Worm (Caenorhabditis elegans) whole organism, L3 larva: ENCODE data around the gene Y44A6B.3.

Source experiments
- aly-2 ChIP-seq: fragments of 150-350 bp; optimal IDR thresholded peaks from 2 replicates; lab custom pipeline; 2014; ENCODE audit warnings: missing biosample characterization, missing genetic modification characterization
- ceh-16 ChIP-seq: sonication (generic microtip); optimal IDR thresholded peaks from 2 replicates; lab custom pipeline; 2017; ENCODE audit warnings: missing biosample characterization, missing genetic modification characterization
- ceh-28 ChIP-seq: fragments of 150-350 bp; optimal IDR thresholded peaks from 2 replicates; lab custom pipeline; 2014; ENCODE audit warnings: missing biosample characterization, missing genetic modification reagents, missing genetic modification characterization
- ceh-82 ChIP-seq: fragments of 150-350 bp; optimal IDR thresholded peaks from 2 replicates; lab custom pipeline; 2014; ENCODE audit warnings: missing biosample characterization, missing genetic modification characterization
- ceh-9 ChIP-seq: sonication (generic microtip); optimal IDR thresholded peaks from 2 replicates; lab custom pipeline; 2018; ENCODE audit warnings: missing biosample characterization, missing genetic modification characterization
- egl-27 ChIP-seq: sonication (generic microtip); optimal IDR thresholded peaks from 4 replicates; lab custom pipeline; 2017; ENCODE audit warnings: missing biosample characterization, missing genetic modification reagents, missing genetic modification characterization
- egl-5 ChIP-seq: fragments of 150-350 bp; optimal IDR thresholded peaks from 2 replicates; lab custom pipeline; 2017; ENCODE audit warnings: missing biosample characterization, missing genetic modification reagents, missing genetic modification characterization, inconsistent platforms
- elt-1 ChIP-seq: fragments of 150-350 bp; optimal IDR thresholded peaks from 2 replicates; lab custom pipeline; 2014; ENCODE audit warnings: missing biosample characterization, missing genetic modification characterization
- elt-3 ChIP-seq, 3 experiments: fragments of 150-350 bp in 1 of 3; sonication (generic microtip) in 2 of 3; optimal IDR thresholded peaks; 2 replicates in 2 of 3; 4 replicates in 1 of 3; lab custom pipeline; 2014 to 2017; ENCODE audit warnings: missing biosample characterization in 3 of 3, missing genetic modification characterization in 3 of 3
- fkh-10 ChIP-seq: sonication (generic microtip); optimal IDR thresholded peaks from 2 replicates; lab custom pipeline; 2017; ENCODE audit warnings: missing biosample characterization, missing genetic modification reagents, missing genetic modification characterization
- fkh-2 ChIP-seq: fragments of 150-350 bp; optimal IDR thresholded peaks from 2 replicates; lab custom pipeline; 2014; ENCODE audit warnings: missing biosample characterization, missing genetic modification reagents, missing genetic modification characterization
- fos-1 ChIP-seq: fragments of 150-350 bp; optimal IDR thresholded peaks from 2 replicates; lab custom pipeline; 2014; ENCODE audit warnings: missing biosample characterization, missing genetic modification characterization
- jun-1 ChIP-seq: fragments of 150-350 bp; optimal IDR thresholded peaks from 2 replicates; lab custom pipeline; 2014; ENCODE audit warnings: missing biosample characterization, missing genetic modification reagents, missing genetic modification characterization
- lin-15B ChIP-seq: fragments of 150-350 bp; optimal IDR thresholded peaks from 2 replicates; lab custom pipeline; 2014; ENCODE audit warnings: missing biosample characterization, missing genetic modification characterization
- lin-39 ChIP-seq: fragments of 150-350 bp; optimal IDR thresholded peaks from 2 replicates; lab custom pipeline; 2018; ENCODE audit warnings: missing biosample characterization, missing genetic modification reagents, missing genetic modification characterization
- lsy-12 ChIP-seq: sonication (generic microtip); optimal IDR thresholded peaks from 2 replicates; lab custom pipeline; 2016; ENCODE audit warnings: mild to moderate bottlenecking, missing genetic modification characterization, missing compliant biosample characterization
- mdl-1 ChIP-seq: fragments of 150-350 bp; optimal IDR thresholded peaks from 2 replicates; lab custom pipeline; 2014; ENCODE audit warnings: missing biosample characterization, missing genetic modification characterization
- nfya-1 ChIP-seq: sonication (generic microtip); optimal IDR thresholded peaks from 2 replicates; lab custom pipeline; 2017; ENCODE audit warnings: missing genetic modification characterization, mild to moderate bottlenecking, missing compliant biosample characterization, antibody characterized with exemption, moderate library complexity; ENCODE audit not compliant: insufficient read depth
- nhr-11 ChIP-seq: fragments of 150-350 bp; optimal IDR thresholded peaks from 2 replicates; lab custom pipeline; 2014; ENCODE audit warnings: missing biosample characterization, missing genetic modification characterization
- nhr-12 ChIP-seq: fragments of 150-350 bp; optimal IDR thresholded peaks from 2 replicates; lab custom pipeline; 2014; ENCODE audit warnings: missing biosample characterization, missing genetic modification characterization
- nhr-237 ChIP-seq: fragments of 150-350 bp; optimal IDR thresholded peaks from 2 replicates; lab custom pipeline; 2014; ENCODE audit warnings: missing biosample characterization, missing genetic modification characterization
- nhr-25 ChIP-seq: sonication (generic microtip); optimal IDR thresholded peaks from 2 replicates; lab custom pipeline; 2017; ENCODE audit warnings: missing biosample characterization, missing genetic modification characterization
- nhr-28 ChIP-seq: fragments of 150-350 bp; optimal IDR thresholded peaks from 2 replicates; lab custom pipeline; 2014; ENCODE audit warnings: missing biosample characterization, missing genetic modification characterization
- nhr-67 ChIP-seq: fragments of 150-350 bp; optimal IDR thresholded peaks from 2 replicates; lab custom pipeline; 2014; ENCODE audit warnings: missing biosample characterization, missing genetic modification characterization
- nhr-76 ChIP-seq: fragments of 150-350 bp; sonication (generic microtip); optimal IDR thresholded peaks from 5 replicates; lab custom pipeline; 2014; ENCODE audit warnings: missing biosample characterization, missing genetic modification characterization
- pha-4 ChIP-seq: fragments of 150-350 bp; optimal IDR thresholded peaks from 2 replicates; lab custom pipeline; 2014; ENCODE audit warnings: missing biosample characterization, missing genetic modification reagents, missing genetic modification characterization
- pqm-1 ChIP-seq: fragments of 150-350 bp; optimal IDR thresholded peaks from 2 replicates; lab custom pipeline; 2017; ENCODE audit warnings: missing biosample characterization, missing genetic modification characterization, inconsistent platforms
- sea-2 ChIP-seq: fragments of 150-350 bp; sonication (generic microtip); optimal IDR thresholded peaks from 4 replicates; lab custom pipeline; 2014; ENCODE audit warnings: missing biosample characterization, missing genetic modification reagents, missing genetic modification characterization
- skn-1 ChIP-seq: fragments of 150-350 bp; optimal IDR thresholded peaks from 2 replicates; lab custom pipeline; 2014; ENCODE audit warnings: missing biosample characterization, missing genetic modification characterization
- snpc-4 ChIP-seq: fragments of 150-350 bp; optimal IDR thresholded peaks from 2 replicates; lab custom pipeline; 2014; ENCODE audit warnings: missing biosample characterization, missing genetic modification characterization
- tbx-2 ChIP-seq: sonication (generic microtip); optimal IDR thresholded peaks from 2 replicates; lab custom pipeline; 2016; ENCODE audit warnings: mild to moderate bottlenecking, missing genetic modification characterization, missing compliant biosample characterization
- unc-39 ChIP-seq: sonication (generic microtip); optimal IDR thresholded peaks from 4 replicates; lab custom pipeline; 2017; ENCODE audit warnings: missing biosample characterization, missing genetic modification characterization
- zag-1 ChIP-seq: fragments of 150-350 bp; optimal IDR thresholded peaks from 2 replicates; lab custom pipeline; 2014; ENCODE audit warnings: missing biosample characterization, missing genetic modification characterization
- ztf-11 ChIP-seq: fragments of 150-350 bp; optimal IDR thresholded peaks from 2 replicates; lab custom pipeline; 2014; ENCODE audit warnings: missing biosample characterization, missing genetic modification characterization
- ztf-4 ChIP-seq: fragments of 150-350 bp; optimal IDR thresholded peaks from 2 replicates; lab custom pipeline; 2014; ENCODE audit warnings: missing biosample characterization, missing genetic modification characterization

The Y44A6B.3 gene

DNA sequence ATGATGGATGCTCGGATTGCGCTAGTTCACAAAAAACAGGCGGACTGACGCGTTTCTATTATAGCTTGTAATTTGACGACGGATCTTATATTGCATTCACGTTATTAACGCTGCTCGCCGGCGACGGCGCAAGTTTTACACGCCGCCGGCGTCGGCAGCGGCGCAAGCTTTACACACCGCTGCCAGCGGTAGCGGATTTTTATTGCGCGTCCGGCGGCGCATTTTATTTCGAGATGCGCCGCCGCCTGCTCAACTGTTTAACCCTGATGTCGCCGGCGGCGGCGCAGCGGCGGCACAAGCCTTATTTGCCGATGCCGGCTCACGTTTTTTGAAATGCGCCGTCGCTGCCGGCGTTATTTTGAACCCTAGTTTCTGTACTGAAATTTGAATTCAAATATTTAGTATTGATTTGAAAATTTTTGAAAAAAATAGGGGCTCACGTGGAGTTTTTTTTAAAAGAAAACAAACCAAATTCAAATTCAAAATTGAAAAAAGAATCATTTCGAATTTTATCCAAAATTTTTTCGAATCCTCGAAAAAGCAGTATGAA is 33.6 kb downstream of the Y44A6B.3 start, which contains the start of gene ttr-57:
Gene ttr-57, plus strand, starts transcription at position 500 of the 550 bp plus-strand sequence.
- no peak for TF ChIP-seq lin-39
- TF ChIP-seq lin-15B (tag; lab: Kevin White, UChicago), result no peak
- TF ChIP-seq fkh-2 (tag; lab: Kevin White, UChicago), result no peak
- TF ChIP-seq unc-39 (tag; lab: Kevin White, UChicago), result no peak
- TF ChIP-seq nhr-237, result no peak
- TF ChIP-seq tbx-2 (tag; lab: Kevin White, UChicago), result no peak
- TF ChIP-seq egl-27 (tag; lab: Kevin White, UChicago), result no peak
- no peak for TF ChIP-seq ceh-82 (tag; lab: Kevin White, UChicago)
- no peak for TF ChIP-seq ztf-4 (tag; lab: Kevin White, UChicago)
- no peak for TF ChIP-seq ceh-9 (tag; lab: Kevin White, UChicago)
- no peak for TF ChIP-seq jun-1 (tag; lab: Kevin White, UChicago)
- no peak for TF ChIP-seq nhr-12 (tag; lab: Kevin White, UChicago)

DNA sequence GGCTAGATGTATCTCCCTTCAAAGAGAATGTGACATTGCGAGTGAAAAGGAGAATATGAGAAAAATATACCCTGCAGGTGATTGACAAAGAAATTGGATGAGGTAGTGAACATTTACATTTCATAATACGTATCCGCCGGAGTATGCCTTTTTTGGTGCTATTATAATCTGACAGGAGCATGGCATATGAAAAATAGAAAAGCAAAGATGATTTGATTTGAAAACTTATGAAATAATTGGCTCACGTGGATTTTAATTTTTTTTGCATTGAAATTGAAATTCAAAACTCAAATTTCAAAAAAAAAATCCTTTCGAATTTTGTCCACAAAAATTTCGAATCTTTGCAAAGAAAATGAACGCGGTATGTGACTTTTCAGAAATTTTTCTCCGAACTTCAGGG is 35.2 kb downstream of the Y44A6B.3 start, which contains the start of gene ttr-11:
Gene ttr-11, plus strand, starts transcription at position 301 of the 400 bp plus-strand sequence.
- no peak for TF ChIP-seq nhr-67 (tag; lab: Kevin White, UChicago)
- no peak for TF ChIP-seq nhr-11 (tag; lab: Kevin White, UChicago)
- no peak for TF ChIP-seq skn-1 (tag; lab: Kevin White, UChicago)
- no peak for TF ChIP-seq mdl-1 (tag; lab: Kevin White, UChicago)
- no peak for TF ChIP-seq elt-1 (tag; lab: Kevin White, UChicago)
- no peak for TF ChIP-seq sea-2 (GFP tag; lab: Kevin White, UChicago)
- TF ChIP-seq lin-15B (tag; lab: Kevin White, UChicago), result no peak
- TF ChIP-seq ceh-16 (tag; lab: Kevin White, UChicago), result no peak
- TF ChIP-seq tbx-2 (tag; lab: Kevin White, UChicago), result no peak
- no peak for TF ChIP-seq nhr-25 (tag; lab: Kevin White, UChicago)
- TF ChIP-seq ztf-4 (tag; lab: Kevin White, UChicago), result no peak
- TF ChIP-seq aly-2 (tag; lab: Kevin White, UChicago), result no peak
- TF ChIP-seq nfya-1 (tag; lab: Kevin White, UChicago), result no peak
- no peak for TF ChIP-seq zag-1 (tag; lab: Kevin White, UChicago)
- no peak for TF ChIP-seq snpc-4 (tag; lab: Kevin White, UChicago)

DNA sequence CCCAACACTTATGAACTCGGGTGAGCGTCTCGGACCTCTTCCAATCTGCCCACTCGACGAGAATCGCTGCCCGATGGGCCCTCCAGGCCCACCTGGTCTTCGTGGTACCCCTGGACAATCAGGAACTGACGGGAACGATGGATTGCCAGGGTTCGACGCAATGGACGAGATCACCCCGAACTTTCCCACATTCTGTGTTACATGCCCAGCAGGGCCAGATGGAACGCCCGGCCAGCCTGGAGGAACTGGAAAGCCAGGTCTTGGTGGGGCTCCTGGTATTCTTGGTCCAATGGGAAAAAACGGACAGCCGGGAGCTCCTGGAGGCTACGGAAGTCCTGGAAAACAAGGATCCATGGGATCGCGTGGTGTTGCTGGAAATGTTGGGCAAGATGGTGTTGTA is 37.5 kb downstream of the Y44A6B.3 start:
- no peak for TF ChIP-seq pqm-1 (tag; lab: Kevin White, UChicago)
- TF ChIP-seq nhr-28 (tag; lab: Kevin White, UChicago), result no peak
- no peak for TF ChIP-seq fos-1
- TF ChIP-seq mdl-1 (tag; lab: Kevin White, UChicago), result no peak
- no peak for TF ChIP-seq nhr-76 (tag; lab: Kevin White, UChicago)
- no peak for TF ChIP-seq nhr-237
- no peak for TF ChIP-seq ztf-4 (tag; lab: Kevin White, UChicago)
- TF ChIP-seq ceh-28 (tag; lab: Kevin White, UChicago), result no peak
- TF ChIP-seq pha-4 (tag; lab: Kevin White, UChicago), result no peak
- TF ChIP-seq nhr-12 (tag; lab: Kevin White, UChicago), result no peak
- TF ChIP-seq ztf-11 (tag; lab: Kevin White, UChicago), result no peak

DNA sequence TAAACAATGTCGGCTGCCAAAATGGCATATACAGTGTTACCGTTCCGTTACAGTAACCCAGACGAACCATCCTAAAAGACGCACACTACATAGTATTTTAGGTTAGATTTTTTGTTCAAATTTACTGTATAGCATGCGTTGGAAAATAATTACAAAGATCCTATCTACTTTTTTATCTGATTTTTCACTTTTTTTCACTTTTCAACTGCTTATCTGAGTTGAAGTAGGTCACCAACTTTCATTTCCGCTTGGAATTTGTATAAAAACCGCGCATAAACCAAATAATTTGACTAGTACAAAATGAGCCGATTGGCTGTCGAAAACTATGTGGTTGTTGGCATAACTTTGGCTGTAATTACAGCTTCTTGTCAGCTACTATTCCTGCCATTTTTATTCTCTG is 38.4 kb downstream of the Y44A6B.3 start, which contains the start of gene col-163:
Gene col-163, plus strand, starts transcription at position 301 of the 400 bp plus-strand sequence.
- TF ChIP-seq fkh-10 (GFP tag; lab: Kevin White, UChicago) (no peak), snpc-4 (tag; lab: Kevin White, UChicago) (no peak), egl-27 (tag; lab: Kevin White, UChicago) (no peak), pqm-1 (tag; lab: Kevin White, UChicago) (no peak), nhr-28 (tag; lab: Kevin White, UChicago) (no peak), ceh-82 (tag; lab: Kevin White, UChicago) (no peak), egl-5 (tag; lab: Kevin White, UChicago) (no peak), lin-39 (no peak), skn-1 (tag; lab: Kevin White, UChicago) (no peak), nfya-1 (tag; lab: Kevin White, UChicago) (no peak), elt-3 (tag; optimal IDR thresholded peaks at IDR 0.05; lab: Kevin White, UChicago) (no peak), nhr-25 (tag; lab: Kevin White, UChicago) (no peak), ceh-28 (tag; lab: Kevin White, UChicago) (no peak), lsy-12 (tag; lab: Kevin White, UChicago) (no peak), nhr-11 (tag; lab: Kevin White, UChicago) (no peak)
